Fruit fly (Drosophila melanogaster) whole organism, prepupa: ENCODE data around the gene Aef1.

Experiments used
- Blimp-1 ChIP-seq: fragments of 200-800 bp; sonication (Bioruptor generic); optimal IDR thresholded peaks from 3 replicates; lab custom pipeline; 2017; ENCODE audit warnings: missing biosample characterization, missing genetic modification characterization, mild to moderate bottlenecking, moderate library complexity, missing genetic modification reagents
- CG10631 ChIP-seq: fragments of 200-800 bp; sonication (Bioruptor generic); optimal IDR thresholded peaks from 2 replicates; lab custom pipeline; 2016; ENCODE audit warnings: missing biosample characterization, missing genetic modification characterization
- CG10669 ChIP-seq: fragments of 200-800 bp; sonication (Bioruptor generic); optimal IDR thresholded peaks from 3 replicates; lab custom pipeline; 2018; ENCODE audit warnings: missing biosample characterization, mild to moderate bottlenecking, missing genetic modification characterization, moderate library complexity
- CG11294 ChIP-seq: fragments of 200-800 bp; sonication (Bioruptor generic); IDR thresholded peaks from 2 replicates; pipeline ENCODE4 v1.3.6; 2022; ENCODE audit warnings: missing biosample characterization, missing genetic modification characterization
- CG11762 ChIP-seq: fragments of 200-800 bp; sonication (Bioruptor generic); optimal IDR thresholded peaks from 3 replicates; lab custom pipeline; 2016; ENCODE audit warnings: missing biosample characterization, missing genetic modification characterization; ENCODE audit not compliant: insufficient read depth
- CG15336 ChIP-seq: fragments of 200-800 bp; sonication (Bioruptor generic); IDR thresholded peaks from 2 replicates; pipeline ENCODE4 v1.3.6; 2022; ENCODE audit warnings: missing biosample characterization, missing genetic modification characterization
- CG1621 ChIP-seq: fragments of 200-800 bp; sonication (Bioruptor generic); optimal IDR thresholded peaks from 3 replicates; lab custom pipeline; 2018; ENCODE audit warnings: missing biosample characterization, mild to moderate bottlenecking, missing genetic modification characterization
- CG16779 ChIP-seq: fragments of 200-800 bp; sonication (Bioruptor generic); optimal IDR thresholded peaks from 3 replicates; lab custom pipeline; 2017; ENCODE audit warnings: missing biosample characterization, mild to moderate bottlenecking, missing genetic modification characterization
- CG3032 ChIP-seq: fragments of 200-800 bp; optimal IDR thresholded peaks from 2 replicates; lab custom pipeline; 2019; ENCODE audit warnings: missing biosample characterization, mild to moderate bottlenecking, missing genetic modification characterization, moderate library complexity
- CG31627 ChIP-seq: fragments of 200-800 bp; sonication (Bioruptor generic); optimal IDR thresholded peaks from 3 replicates; lab custom pipeline; 2016; ENCODE audit warnings: missing biosample characterization, missing genetic modification characterization
- CG32006 ChIP-seq: fragments of 200-800 bp; sonication (Bioruptor generic); optimal IDR thresholded peaks from 3 replicates; lab custom pipeline; 2017; ENCODE audit warnings: missing biosample characterization, mild to moderate bottlenecking, missing genetic modification characterization
- CG34406 ChIP-seq: fragments of 200-800 bp; sonication (Bioruptor generic); optimal IDR thresholded peaks from 3 replicates; lab custom pipeline; 2016; ENCODE audit warnings: missing biosample characterization, missing genetic modification characterization
- CG3919 ChIP-seq: fragments of 200-800 bp; sonication (Bioruptor generic); optimal IDR thresholded peaks from 3 replicates; lab custom pipeline; 2016; ENCODE audit warnings: missing biosample characterization, missing genetic modification characterization
- CG4318 ChIP-seq: fragments of 200-800 bp; sonication (Bioruptor generic); optimal IDR thresholded peaks from 3 replicates; lab custom pipeline; 2017; ENCODE audit warnings: missing biosample characterization, mild to moderate bottlenecking, missing genetic modification characterization
- CG6163 ChIP-seq: fragments of 200-800 bp; sonication (Bioruptor generic); IDR thresholded peaks from 3 replicates; pipeline ENCODE4 v1.3.6; 2022; ENCODE audit warnings: missing biosample characterization, missing genetic modification characterization
- CG6792 ChIP-seq: fragments of 200-800 bp; sonication (Bioruptor generic); optimal IDR thresholded peaks from 3 replicates; lab custom pipeline; 2016; ENCODE audit warnings: missing biosample characterization, missing genetic modification characterization
- CG6808 ChIP-seq: fragments of 200-800 bp; sonication (Bioruptor generic); optimal IDR thresholded peaks from 3 replicates; lab custom pipeline; 2017; ENCODE audit warnings: missing biosample characterization, missing genetic modification characterization, mild to moderate bottlenecking, moderate library complexity, missing genetic modification reagents
- CG7368 ChIP-seq: fragments of 200-800 bp; sonication (Bioruptor generic); optimal IDR thresholded peaks from 3 replicates; lab custom pipeline; 2016; ENCODE audit warnings: missing biosample characterization, missing genetic modification characterization
- CG8119 ChIP-seq: fragments of 200-800 bp; sonication (Bioruptor generic); IDR thresholded peaks from 3 replicates; pipeline ENCODE4 v1.3.6; 2022; ENCODE audit warnings: missing biosample characterization, missing genetic modification characterization
- CG8319 ChIP-seq: fragments of 200-800 bp; sonication (Bioruptor generic); optimal IDR thresholded peaks from 3 replicates; lab custom pipeline; 2016; ENCODE audit warnings: missing biosample characterization, missing genetic modification characterization
- CG8632 ChIP-seq: fragments of 200-800 bp; sonication (Bioruptor generic); optimal IDR thresholded peaks from 3 replicates; lab custom pipeline; 2016; ENCODE audit warnings: missing biosample characterization, missing genetic modification characterization
- CG9139 ChIP-seq: fragments of 200-800 bp; sonication (Bioruptor generic); optimal IDR thresholded peaks from 3 replicates; lab custom pipeline; 2017; ENCODE audit warnings: missing biosample characterization, mild to moderate bottlenecking, missing genetic modification characterization
- Eip75B ChIP-seq: fragments of 200-800 bp; sonication (Bioruptor generic); optimal IDR thresholded peaks from 3 replicates; lab custom pipeline; 2016; ENCODE audit warnings: missing biosample characterization, missing genetic modification characterization
- Eip78C ChIP-seq: fragments of 200-800 bp; sonication (Bioruptor generic); peaks from one replicate; lab custom pipeline; 2016; ENCODE audit warnings: missing biosample characterization, missing genetic modification characterization
- Eip93F ChIP-seq: fragments of 200-800 bp; sonication (Bioruptor generic); optimal IDR thresholded peaks from 2 replicates; lab custom pipeline; 2016; ENCODE audit warnings: missing biosample characterization, mild to moderate bottlenecking, missing genetic modification characterization
- Ets21C ChIP-seq: fragments of 200-800 bp; sonication (Bioruptor generic); optimal IDR thresholded peaks from 3 replicates; lab custom pipeline; 2016; ENCODE audit warnings: missing biosample characterization, missing genetic modification characterization
- Ets96B ChIP-seq: fragments of 200-800 bp; optimal IDR thresholded peaks from 2 replicates; lab custom pipeline; 2019; ENCODE audit warnings: missing biosample characterization, mild to moderate bottlenecking, missing genetic modification characterization, moderate library complexity
- Gug ChIP-seq: fragments of 200-800 bp; sonication (Bioruptor generic); IDR thresholded peaks from 2 replicates; pipeline ENCODE4 v1.3.6; 2022; ENCODE audit warnings: missing biosample characterization, missing genetic modification characterization
- Hr38 ChIP-seq: sonication (Bioruptor generic); optimal IDR thresholded peaks from 2 replicates; lab custom pipeline; 2016; ENCODE audit warnings: missing biosample characterization, missing genetic modification characterization
- Hr39 ChIP-seq: fragments of 200-800 bp; sonication (Bioruptor generic); optimal IDR thresholded peaks from 2 replicates; lab custom pipeline; 2016; ENCODE audit warnings: missing biosample characterization, missing genetic modification characterization
- Hr4 ChIP-seq: fragments of 200-800 bp; sonication (Bioruptor generic); optimal IDR thresholded peaks from 3 replicates; lab custom pipeline; 2016; ENCODE audit warnings: missing biosample characterization, missing genetic modification characterization
- Lpt ChIP-seq: fragments of 200-800 bp; sonication (Bioruptor generic); optimal IDR thresholded peaks from 3 replicates; lab custom pipeline; 2016; ENCODE audit warnings: missing biosample characterization, missing genetic modification characterization
- OdsH ChIP-seq: fragments of 200-800 bp; sonication (Bioruptor generic); optimal IDR thresholded peaks from 3 replicates; lab custom pipeline; 2016; ENCODE audit warnings: missing biosample characterization, missing genetic modification characterization
- Smox ChIP-seq: fragments of 200-800 bp; sonication (Bioruptor generic); optimal IDR thresholded peaks from 3 replicates; lab custom pipeline; 2016; ENCODE audit warnings: missing biosample characterization, missing genetic modification characterization
- Sox102F ChIP-seq: fragments of 200-800 bp; sonication (Bioruptor generic); optimal IDR thresholded peaks from 2 replicates; lab custom pipeline; 2016; ENCODE audit warnings: missing biosample characterization, mild to moderate bottlenecking, missing genetic modification characterization
- Sox14 ChIP-seq: fragments of 200-800 bp; sonication (Bioruptor generic); optimal IDR thresholded peaks from 3 replicates; lab custom pipeline; 2016; ENCODE audit warnings: missing biosample characterization, missing genetic modification characterization
- Sox15 ChIP-seq: fragments of 200-800 bp; sonication (Bioruptor generic); optimal IDR thresholded peaks from 3 replicates; lab custom pipeline; 2016; ENCODE audit warnings: missing biosample characterization, missing genetic modification characterization
- achi ChIP-seq: fragments of 200-800 bp; sonication (Bioruptor generic); optimal IDR thresholded peaks from 3 replicates; lab custom pipeline; 2016; ENCODE audit warnings: missing biosample characterization, missing genetic modification characterization
- acj6 ChIP-seq: fragments of 200-800 bp; sonication (Bioruptor generic); optimal IDR thresholded peaks from 3 replicates; lab custom pipeline; 2016; ENCODE audit warnings: missing biosample characterization, missing genetic modification characterization
- cyc ChIP-seq: fragments of 200-800 bp; sonication (Bioruptor generic); optimal IDR thresholded peaks from 3 replicates; lab custom pipeline; 2016; ENCODE audit warnings: missing biosample characterization, missing genetic modification characterization
- dac ChIP-seq: fragments of 200-800 bp; sonication (Bioruptor generic); optimal IDR thresholded peaks from 2 replicates; lab custom pipeline; 2017; ENCODE audit warnings: missing biosample characterization, mild to moderate bottlenecking, missing genetic modification characterization
- esn ChIP-seq: fragments of 200-800 bp; sonication (Bioruptor generic); optimal IDR thresholded peaks from 2 replicates; lab custom pipeline; 2016; ENCODE audit warnings: missing biosample characterization, mild to moderate bottlenecking, missing genetic modification characterization, moderate library complexity
- fd85E ChIP-seq: fragments of 200-800 bp; sonication (Bioruptor generic); optimal IDR thresholded peaks from 3 replicates; lab custom pipeline; 2016; ENCODE audit warnings: missing biosample characterization, missing genetic modification characterization
- fkh ChIP-seq: fragments of 200-800 bp; sonication (Bioruptor generic); optimal IDR thresholded peaks from 3 replicates; lab custom pipeline; 2017; ENCODE audit warnings: missing biosample characterization, mild to moderate bottlenecking, missing genetic modification characterization, moderate library complexity
- lz ChIP-seq: fragments of 200-800 bp; sonication (Bioruptor generic); optimal IDR thresholded peaks from 3 replicates; lab custom pipeline; 2016; ENCODE audit warnings: missing biosample characterization, missing genetic modification characterization
- net ChIP-seq: fragments of 200-800 bp; sonication (Bioruptor generic); optimal IDR thresholded peaks from 3 replicates; lab custom pipeline; 2016; ENCODE audit warnings: missing biosample characterization, missing genetic modification characterization
- pdm3 ChIP-seq: fragments of 200-800 bp; sonication (Bioruptor generic); optimal IDR thresholded peaks from 3 replicates; lab custom pipeline; 2016; ENCODE audit warnings: missing biosample characterization, missing genetic modification characterization
- salr ChIP-seq, 2 experiments: fragments of 200-800 bp; sonication (Bioruptor generic); optimal IDR thresholded peaks; 3 replicates each; lab custom pipeline; 2016 to 2018; ENCODE audit warnings: missing biosample characterization in 2 of 2, missing genetic modification characterization in 2 of 2, mild to moderate bottlenecking in 1 of 2
- spab ChIP-seq: fragments of 200-800 bp; sonication (Bioruptor generic); optimal IDR thresholded peaks from 2 replicates; lab custom pipeline; 2017; ENCODE audit warnings: missing biosample characterization, mild to moderate bottlenecking, missing genetic modification characterization, missing genetic modification reagents
- ss ChIP-seq, 2 experiments: fragments of 200-800 bp; sonication (Bioruptor generic); optimal IDR thresholded peaks; 2 replicates in 1 of 2; 3 replicates in 1 of 2; lab custom pipeline; 2017 to 2018; ENCODE audit warnings: mild to moderate bottlenecking in 2 of 2, missing biosample characterization in 2 of 2, missing genetic modification characterization in 2 of 2, moderate library complexity in 1 of 2
- svp ChIP-seq: fragments of 200-800 bp; sonication (Bioruptor generic); peaks from one replicate; lab custom pipeline; 2016; ENCODE audit warnings: missing biosample characterization, missing genetic modification characterization
- topi ChIP-seq: fragments of 200-800 bp; sonication (Bioruptor generic); optimal IDR thresholded peaks from 3 replicates; lab custom pipeline; 2016; ENCODE audit warnings: missing biosample characterization, missing genetic modification characterization
- vri ChIP-seq: fragments of 200-800 bp; sonication (Bioruptor generic); optimal IDR thresholded peaks from 3 replicates; lab custom pipeline; 2016; ENCODE audit warnings: missing biosample characterization, mild to moderate bottlenecking, missing genetic modification characterization

Aef1 gene

DNA sequence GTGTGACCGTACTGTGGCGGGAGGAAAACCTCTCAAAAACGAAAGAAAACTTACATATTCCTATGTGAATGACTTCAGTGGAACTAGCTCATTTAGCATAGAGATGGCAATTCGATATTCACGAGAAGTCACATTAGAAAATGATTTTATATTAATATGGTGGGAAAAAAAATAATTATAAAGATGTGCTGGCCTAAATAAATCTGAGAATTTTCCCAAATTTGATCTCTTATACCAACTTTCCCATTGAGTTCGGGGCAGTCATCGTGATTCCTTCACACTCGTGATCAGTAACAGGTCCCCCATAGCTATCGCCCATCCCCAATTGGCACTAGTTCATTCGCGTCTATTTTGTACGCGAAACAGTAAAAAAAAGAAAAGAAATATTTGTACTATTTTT is at the start of gene Aef1, which contains the start of gene barc:
Gene Aef1 (plus strand): TSS at position 325 of the 400 bp plus-strand sequence.
Gene barc (minus strand): TSS at position 37 of the 400 bp plus-strand sequence.
- TF ChIP-seq CG8632 (GFP tag; lab: Kevin White, UChicago) (peak; percentile 69), CG8319 (GFP tag; lab: Kevin White, UChicago) (peak; percentile 75), CG16779 (tag; lab: Kevin White, UChicago) (no peak), Smox (GFP tag; lab: Kevin White, UChicago) (no peak), CG11762 (peak; percentile 74), CG8119 (GFP tag; lab: Robert Waterston, UW) (no peak; the same call in 2 of the 3 replicates), fd85E (GFP tag; lab: Kevin White, UChicago) (peak; percentile 12), CG3919 (GFP tag; lab: Kevin White, UChicago) (peak; percentile 79), CG31627 (GFP tag; lab: Kevin White, UChicago) (peak; percentile 93), CG4318 (GFP tag; lab: Kevin White, UChicago) (peak; percentile 74), Sox14 (GFP tag; lab: Kevin White, UChicago) (peak; percentile 89), Ets21C (peak; percentile 87), acj6 (GFP tag; lab: Kevin White, UChicago) (peak; percentile 90), Hr39 (GFP tag; lab: Kevin White, UChicago) (peak; percentile 94), CG9139 (no peak), dac (GFP tag; lab: Kevin White, UChicago) (peak; percentile 81), lz (GFP tag; lab: Kevin White, UChicago) (peak; percentile 90), topi (GFP tag; lab: Kevin White, UChicago) (peak; percentile 85), CG6792 (GFP tag; lab: Kevin White, UChicago) (peak; percentile 75), CG10631 (GFP tag; lab: Kevin White, UChicago) (peak; percentile 87), CG32006 (GFP tag; lab: Kevin White, UChicago) (peak; percentile 85), pdm3 (GFP tag; lab: Kevin White, UChicago) (peak; percentile 88), Eip93F (GFP tag; lab: Kevin White, UChicago) (peak; percentile 45), svp (GFP tag; lab: Kevin White, UChicago) (no peak), CG6163 (GFP tag; lab: Robert Waterston, UW) (peak; percentile 76), Eip78C (GFP tag; lab: Kevin White, UChicago) (no peak), esn (peak; percentile 88), CG10669 (GFP tag; lab: Kevin White, UChicago) (no peak), fkh (GFP tag; lab: Kevin White, UChicago) (no peak), CG6808 (GFP tag; lab: Kevin White, UChicago) (peak; percentile 55), CG15336 (GFP tag; lab: Robert Waterston, UW) (peak; percentile 64), CG1621 (no peak), salr (GFP tag; optimal IDR thresholded peaks at IDR 0.05; lab: Kevin White, UChicago) (peak in 1 of 2 experiments; percentile 60), spab (GFP tag; lab: Kevin White, UChicago) (peak; percentile 12), CG11294 (GFP tag; lab: Robert Waterston, UW) (0 out of 2 replicates have a peak, but pooled peaks have one; percentile 77), Lpt (GFP tag; lab: Kevin White, UChicago) (peak; percentile 74), CG3032 (tag; lab: Kevin White, UChicago) (peak; percentile 84), OdsH (GFP tag; lab: Kevin White, UChicago) (peak; percentile 90), Eip75B (GFP tag; lab: Kevin White, UChicago) (no peak), Blimp-1 (GFP tag; lab: Kevin White, UChicago) (peak; percentile 39), achi (GFP tag; lab: Kevin White, UChicago) (peak; percentile 83), Ets96B (tag; lab: Kevin White, UChicago) (no peak), Sox15 (GFP tag; lab: Kevin White, UChicago) (peak; percentile 85), net (GFP tag; lab: Kevin White, UChicago) (peak; percentile 29), CG34406 (GFP tag; lab: Kevin White, UChicago) (peak; percentile 67), cyc (GFP tag; lab: Kevin White, UChicago) (peak; percentile 90), Hr38 (GFP tag; lab: Kevin White, UChicago) (no peak), ss (GFP tag; optimal IDR thresholded peaks at IDR 0.05; lab: Kevin White, UChicago) (no peak), CG7368 (GFP tag; lab: Kevin White, UChicago) (peak; percentile 56), vri (GFP tag; lab: Kevin White, UChicago) (no peak), Gug (GFP tag; lab: Robert Waterston, UW) (peak; percentile 85), Sox102F (no peak), Hr4 (peak; percentile 87)
